Fruit fly (Drosophila melanogaster): ENCODE measurements around the gene Mbs.

DNA sequence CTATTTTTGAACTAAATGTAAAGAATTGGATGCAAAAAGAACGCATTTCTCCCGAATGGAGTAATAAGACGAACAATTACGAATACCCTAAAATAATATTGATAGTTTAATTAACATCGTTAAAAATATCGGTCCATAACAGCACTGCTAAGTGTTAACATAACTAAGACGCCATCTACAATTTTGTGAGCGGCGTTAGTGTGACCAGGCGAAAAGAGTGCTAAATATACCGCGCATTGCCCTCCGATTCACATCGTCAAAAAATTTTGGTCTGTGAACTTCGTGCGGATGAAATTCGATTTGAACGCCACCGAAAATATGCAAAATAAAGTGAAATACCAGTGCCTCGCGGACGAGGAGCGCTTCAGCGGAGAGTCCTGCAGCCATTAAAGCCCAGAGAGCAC is at the start of gene Mbs:
- TF ChIP-seq CG8478 (optimal IDR thresholded peaks at IDR 0.05) (no peak), CTCF (optimal IDR thresholded peaks at IDR 0.05) (peak; percentile 92)
